Fruit fly (Drosophila melanogaster) whole organism, adult: ENCODE measurements around the gene CNMaR.

Experiments
- CG11617 ChIP-seq: fragments of 200-800 bp; sonication (Bioruptor generic); optimal IDR thresholded peaks from 2 replicates; lab custom pipeline; 2017; ENCODE audit warnings: mild to moderate bottlenecking, missing biosample characterization, missing genetic modification reagents, missing genetic modification characterization
- CG12768 ChIP-seq: fragments of 200-800 bp; sonication (Bioruptor generic); optimal IDR thresholded peaks from 2 replicates; lab custom pipeline; 2017; ENCODE audit warnings: missing biosample characterization, missing genetic modification characterization, mild to moderate bottlenecking, moderate library complexity, missing genetic modification reagents
- CG14711 ChIP-seq: fragments of 200-800 bp; sonication (Bioruptor generic); optimal IDR thresholded peaks from 2 replicates; lab custom pipeline; 2018; ENCODE audit warnings: missing biosample characterization, mild to moderate bottlenecking, missing genetic modification characterization, moderate library complexity
- CG1620 ChIP-seq: fragments of 200-800 bp; sonication (Bioruptor generic); optimal IDR thresholded peaks from 2 replicates; lab custom pipeline; 2016; ENCODE audit warnings: missing biosample characterization, missing genetic modification characterization
- CG33017 ChIP-seq: fragments of 200-800 bp; sonication (Bioruptor generic); optimal IDR thresholded peaks from 2 replicates; lab custom pipeline; 2018; ENCODE audit warnings: missing biosample characterization, mild to moderate bottlenecking, missing genetic modification characterization, moderate library complexity
- CG5204 ChIP-seq: fragments of 200-800 bp; sonication (Bioruptor generic); optimal IDR thresholded peaks from 2 replicates; lab custom pipeline; 2016; ENCODE audit warnings: missing biosample characterization, missing genetic modification characterization
- Clk ChIP-seq: fragments of 200-800 bp; sonication (Bioruptor generic); optimal IDR thresholded peaks from 2 replicates; lab custom pipeline; 2017; ENCODE audit warnings: missing biosample characterization, missing genetic modification characterization
- Hr96 ChIP-seq: fragments of 200-800 bp; sonication (Bioruptor generic); optimal IDR thresholded peaks from 2 replicates; lab custom pipeline; 2016; ENCODE audit warnings: missing biosample characterization, missing genetic modification characterization
- Mnt ChIP-seq: fragments of 200-800 bp; sonication (Bioruptor generic); optimal IDR thresholded peaks from 2 replicates; lab custom pipeline; 2016; ENCODE audit warnings: missing biosample characterization, mild to moderate bottlenecking, missing genetic modification characterization
- kay ChIP-seq: fragments of 200-800 bp; sonication (Bioruptor generic); peaks from one replicate; lab custom pipeline; 2016; ENCODE audit warnings: missing biosample characterization, missing genetic modification characterization, borderline replicate concordance
- ovo ChIP-seq: fragments of 200-800 bp; sonication (Bioruptor generic); optimal IDR thresholded peaks from 2 replicates; lab custom pipeline; 2016; ENCODE audit warnings: missing biosample characterization, missing genetic modification characterization
- pad ChIP-seq: fragments of 200-800 bp; sonication (Bioruptor generic); optimal IDR thresholded peaks from 3 replicates; lab custom pipeline; 2017; ENCODE audit warnings: missing biosample characterization, missing genetic modification characterization, mild to moderate bottlenecking, moderate library complexity, missing genetic modification reagents
- tj ChIP-seq: fragments of 200-800 bp; sonication (Bioruptor generic); optimal IDR thresholded peaks from 3 replicates; lab custom pipeline; 2017; ENCODE audit warnings: missing biosample characterization, mild to moderate bottlenecking, missing genetic modification characterization, moderate library complexity
- toe ChIP-seq: fragments of 200-800 bp; sonication (Bioruptor generic); optimal IDR thresholded peaks from 2 replicates; lab custom pipeline; 2016; ENCODE audit warnings: missing biosample characterization, missing genetic modification characterization

DNA sequence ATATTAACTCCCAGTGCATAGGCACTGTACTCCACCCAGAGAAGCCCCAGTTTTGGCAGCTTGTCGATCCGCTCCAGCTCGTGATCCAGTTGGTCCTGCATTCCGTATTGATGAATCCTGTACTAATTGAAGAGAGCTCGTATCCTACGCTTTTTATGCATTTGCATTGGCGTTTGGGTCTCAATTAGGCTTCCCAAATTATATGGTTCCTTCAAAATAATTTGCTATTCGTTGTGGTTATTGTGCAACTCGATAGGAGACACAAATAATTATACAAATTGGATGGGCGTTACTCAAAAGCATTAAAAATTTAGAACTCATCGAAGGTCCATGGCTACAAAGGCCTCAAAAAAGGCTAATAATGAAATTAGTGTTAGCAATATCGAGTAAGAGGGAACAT is 14.8 kb upstream of the CNMaR start, which contains the start of gene Or67b:
- TF ChIP-seq tj (no peak), kay (GFP tag; lab: Kevin White, UChicago) (no peak), CG5204 (GFP tag; lab: Kevin White, UChicago) (no peak), CG33017 (tag; lab: Kevin White, UChicago) (no peak), CG11617 (GFP tag; lab: Kevin White, UChicago) (no peak), ovo (GFP tag; lab: Kevin White, UChicago) (no peak), CG12768 (GFP tag; lab: Kevin White, UChicago) (no peak), CG1620 (GFP tag; lab: Kevin White, UChicago) (no peak), CG14711 (tag; lab: Kevin White, UChicago) (no peak), Hr96 (GFP tag; lab: Kevin White, UChicago) (no peak), pad (GFP tag; lab: Kevin White, UChicago) (no peak), Mnt (GFP tag; lab: Kevin White, UChicago) (no peak), Clk (GFP tag; lab: Kevin White, UChicago) (no peak), toe (no peak)
